Worm (Caenorhabditis elegans): ENCODE data around the gene skn-1.
A peak's percentile ranks its signal among the peaks of the same experiment; 100 is the strongest.

The skn-1 gene

DNA sequence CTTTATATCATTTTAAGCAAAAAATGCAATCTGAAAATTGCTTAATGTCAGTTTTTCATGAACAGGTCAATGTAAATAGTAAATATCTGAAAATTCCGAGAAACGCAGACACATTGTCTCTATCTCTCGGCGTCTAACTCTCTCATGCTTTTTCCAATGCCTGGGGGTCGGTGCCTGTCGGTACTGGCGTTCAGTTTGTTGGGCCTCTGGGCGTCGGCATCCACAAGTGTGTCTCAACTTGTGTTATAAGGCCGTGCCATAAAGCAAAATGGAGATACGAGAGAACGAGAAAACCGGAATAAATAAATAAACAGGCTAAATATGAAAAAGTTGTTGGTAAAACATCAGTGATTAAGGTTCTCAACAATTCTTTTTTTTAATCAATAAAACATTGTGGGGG is 7.0 kb upstream of the skn-1 start (continued):
- TF ChIP-seq F10B5.3 (tag; optimal IDR thresholded peaks at IDR 0.05): no peak
- TF ChIP-seq lin-13 (GFP tag; optimal IDR thresholded peaks at IDR 0.05): no peak
- no peak for TF ChIP-seq zip-11 (GFP tag; IDR thresholded peaks at IDR 0.05)
- peak; percentile 71 for TF ChIP-seq dve-1 (tag; optimal IDR thresholded peaks at IDR 0.05; ENCODE audit: insufficient read depth)
- TF ChIP-seq ceh-44 (GFP tag; IDR thresholded peaks at IDR 0.05): no peak
- TF ChIP-seq dmd-8 (GFP tag; IDR thresholded peaks at IDR 0.05): no peak
- TF ChIP-seq snpc-4 (tag; optimal IDR thresholded peaks at IDR 0.05): no peak
- TF ChIP-seq nhr-237 (tag; optimal IDR thresholded peaks at IDR 0.05): no peak
- TF ChIP-seq nhr-41 (GFP tag; IDR thresholded peaks at IDR 0.05): no peak
- no peak for TF ChIP-seq nhr-111 (GFP tag; optimal IDR thresholded peaks at IDR 0.05)
- no peak for TF ChIP-seq saeg-2 (GFP tag; IDR thresholded peaks at IDR 0.05)
- TF ChIP-seq dpl-1 (GFP tag; optimal IDR thresholded peaks at IDR 0.05): peak; percentile 11
- no peak for TF ChIP-seq nhr-102 (tag; optimal IDR thresholded peaks at IDR 0.05)
- TF ChIP-seq nhr-42 (GFP tag; IDR thresholded peaks at IDR 0.05): no peak
- TF ChIP-seq hlh-11 (tag; optimal IDR thresholded peaks at IDR 0.05): peak; percentile 76
- TF ChIP-seq unc-130 (GFP tag; optimal IDR thresholded peaks at IDR 0.05): no peak
- TF ChIP-seq vab-7 (GFP tag; IDR thresholded peaks at IDR 0.05): 0 out of 2 replicates have a peak, but pooled peaks have one; percentile 16

ce11 chrIV:5666115-5667028 is 6.2 kb upstream of the skn-1 start:
- TF ChIP-seq mdt-29 (GFP tag; IDR thresholded peaks at IDR 0.05) (no peak; the same call in 1 of the 2 replicates), madf-9 (GFP tag; conservative IDR thresholded peaks at IDR 0.05) (no peak), nhr-6 (tag; optimal IDR thresholded peaks at IDR 0.05) (no peak), snpc-1.2 (GFP tag; IDR thresholded peaks at IDR 0.05) (peak; percentile 87), zip-2 (tag; optimal IDR thresholded peaks at IDR 0.05) (peak; percentile 1), daf-16 (GFP tag; optimal IDR thresholded peaks at IDR 0.05) (peak in 1 of 2 experiments; percentile 82), daf-16 (tag; optimal IDR thresholded peaks at IDR 0.05) (peak; percentile 79), hlh-11 (tag; optimal IDR thresholded peaks at IDR 0.05) (peak; percentile 73), egl-43 (GFP tag; IDR thresholded peaks at IDR 0.05) (no peak), dmd-6 (GFP tag; IDR thresholded peaks at IDR 0.05) (peak; percentile 84), nhr-28 (tag; optimal IDR thresholded peaks at IDR 0.05) (peak; percentile 29), dve-1 (tag; optimal IDR thresholded peaks at IDR 0.05; ENCODE audit: insufficient read depth) (peak; percentile 93), hmg-1.1 (GFP tag; IDR thresholded peaks at IDR 0.05) (no peak), lin-13 (GFP tag; optimal IDR thresholded peaks at IDR 0.05) (peak; percentile 17), Y48G9A.11 (GFP tag; IDR thresholded peaks at IDR 0.05) (peak; percentile 98), pqm-1 (tag; optimal IDR thresholded peaks at IDR 0.05) (peak; percentile 15), F37D6.2 (tag; optimal IDR thresholded peaks at IDR 0.05) (no peak), lin-1 (GFP tag; IDR thresholded peaks at IDR 0.05) (0 out of 2 replicates have a peak, but pooled peaks have one; percentile 14), hlh-30 (tag; optimal IDR thresholded peaks at IDR 0.05; ENCODE audit: insufficient read depth) (peak; percentile 58), lir-3 (tag; optimal IDR thresholded peaks at IDR 0.05) (no peak), tra-1 (GFP tag; IDR thresholded peaks at IDR 0.05) (no peak; the same call in 1 of the 2 replicates), nhr-11 (tag; optimal IDR thresholded peaks at IDR 0.05) (no peak)

DNA sequence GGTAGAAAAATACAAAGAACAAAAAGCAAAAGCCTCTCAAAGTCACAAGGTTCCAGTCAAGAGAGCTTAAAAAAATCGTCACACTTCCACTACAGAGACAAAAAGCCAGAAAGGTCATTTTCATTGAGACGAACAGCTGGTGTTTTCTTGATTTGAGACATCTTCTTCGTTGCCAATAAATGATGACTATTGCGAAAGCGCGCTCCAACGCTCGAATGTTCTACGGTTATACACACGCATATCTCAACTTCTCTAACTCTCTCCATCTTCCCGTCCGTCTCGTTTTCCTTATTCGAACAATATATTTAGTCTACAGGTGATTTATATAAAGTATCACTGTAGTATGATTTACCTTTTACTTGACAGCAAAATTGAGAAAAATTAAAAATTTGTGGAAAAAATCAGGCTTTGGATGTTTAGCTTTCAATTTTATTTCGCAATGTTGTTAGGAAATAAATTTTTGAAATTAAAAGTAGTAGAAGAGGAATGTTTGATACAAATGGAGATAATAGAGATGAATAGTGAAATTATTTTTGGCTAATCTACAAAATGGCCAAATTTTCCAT is 5.3 kb upstream of the skn-1 start:
- TF ChIP-seq ctbp-1 (GFP tag; IDR thresholded peaks at IDR 0.05) (no peak), ceh-32 (tag; optimal IDR thresholded peaks at IDR 0.05; ENCODE audit: poor library complexity) (no peak), zfp-3 (GFP tag; conservative IDR thresholded peaks at IDR 0.05) (no peak), zfp-2 (tag; optimal IDR thresholded peaks at IDR 0.05) (no peak), F26F4.8 (GFP tag; conservative IDR thresholded peaks at IDR 0.05) (no peak), mep-1 (tag; optimal IDR thresholded peaks at IDR 0.05) (peak; percentile 40), hlh-11 (tag; optimal IDR thresholded peaks at IDR 0.05) (peak; percentile 81), snpc-1.2 (GFP tag; IDR thresholded peaks at IDR 0.05) (no peak), ceh-62 (tag; optimal IDR thresholded peaks at IDR 0.05) (no peak), dmd-9 (GFP tag; IDR thresholded peaks at IDR 0.05) (no peak), hmg-1.1 (GFP tag; IDR thresholded peaks at IDR 0.05) (peak; percentile 53; the same call in 1 of the 2 replicates), pha-4 (GFP tag; IDR thresholded peaks at IDR 0.05) (no peak), pha-4 (tag; optimal IDR thresholded peaks at IDR 0.05) (no peak), ztf-7 (tag; optimal IDR thresholded peaks at IDR 0.05) (no peak), hlh-30 (tag; optimal IDR thresholded peaks at IDR 0.05; ENCODE audit: insufficient read depth) (peak; percentile 47), aly-2 (tag; optimal IDR thresholded peaks at IDR 0.05) (no peak)
